Fruit fly (Drosophila melanogaster): ENCODE results near the gene mew.

- no peak for TF ChIP-seq insv (optimal IDR thresholded peaks at IDR 0.05)
- no peak for TF ChIP-seq ttk (optimal IDR thresholded peaks at IDR 0.05)
These were observed 30.1 kb downstream of the mew start for dm6 chrX:13228208-13228606.
